Fruit fly (Drosophila melanogaster) whole organism, prepupa: ENCODE measurements around the gene CG17637.

Experiments used
- CG10631 ChIP-seq: fragments of 200-800 bp; sonication (Bioruptor generic); optimal IDR thresholded peaks from 2 replicates; lab custom pipeline; 2016; ENCODE audit warnings: missing biosample characterization, missing genetic modification characterization
- CG11762 ChIP-seq: fragments of 200-800 bp; sonication (Bioruptor generic); optimal IDR thresholded peaks from 3 replicates; lab custom pipeline; 2016; ENCODE audit warnings: missing biosample characterization, missing genetic modification characterization; ENCODE audit not compliant: insufficient read depth
- CG11902 ChIP-seq: fragments of 200-800 bp; sonication (Bioruptor generic); optimal IDR thresholded peaks from 3 replicates; lab custom pipeline; 2016; ENCODE audit warnings: missing biosample characterization, missing genetic modification characterization
- CG15336 ChIP-seq: fragments of 200-800 bp; sonication (Bioruptor generic); IDR thresholded peaks from 2 replicates; pipeline ENCODE4 v1.3.6; 2022; ENCODE audit warnings: missing biosample characterization, missing genetic modification characterization
- CG1621 ChIP-seq: fragments of 200-800 bp; sonication (Bioruptor generic); optimal IDR thresholded peaks from 3 replicates; lab custom pipeline; 2018; ENCODE audit warnings: missing biosample characterization, mild to moderate bottlenecking, missing genetic modification characterization
- CG32006 ChIP-seq: fragments of 200-800 bp; sonication (Bioruptor generic); optimal IDR thresholded peaks from 3 replicates; lab custom pipeline; 2017; ENCODE audit warnings: missing biosample characterization, mild to moderate bottlenecking, missing genetic modification characterization
- CG4318 ChIP-seq: fragments of 200-800 bp; sonication (Bioruptor generic); optimal IDR thresholded peaks from 3 replicates; lab custom pipeline; 2017; ENCODE audit warnings: missing biosample characterization, mild to moderate bottlenecking, missing genetic modification characterization
- CG6163 ChIP-seq: fragments of 200-800 bp; sonication (Bioruptor generic); IDR thresholded peaks from 3 replicates; pipeline ENCODE4 v1.3.6; 2022; ENCODE audit warnings: missing biosample characterization, missing genetic modification characterization
- CG6276 ChIP-seq: fragments of 200-800 bp; sonication (Bioruptor generic); optimal IDR thresholded peaks from 2 replicates; lab custom pipeline; 2017; ENCODE audit warnings: missing biosample characterization, mild to moderate bottlenecking, missing genetic modification characterization
- CG6854 ChIP-seq: fragments of 200-800 bp; sonication (Bioruptor generic); optimal IDR thresholded peaks from 2 replicates; lab custom pipeline; 2017; ENCODE audit warnings: missing biosample characterization, mild to moderate bottlenecking, missing genetic modification characterization
- CG7368 ChIP-seq: fragments of 200-800 bp; sonication (Bioruptor generic); optimal IDR thresholded peaks from 3 replicates; lab custom pipeline; 2016; ENCODE audit warnings: missing biosample characterization, missing genetic modification characterization
- CG8632 ChIP-seq: fragments of 200-800 bp; sonication (Bioruptor generic); optimal IDR thresholded peaks from 3 replicates; lab custom pipeline; 2016; ENCODE audit warnings: missing biosample characterization, missing genetic modification characterization
- Eip78C ChIP-seq: fragments of 200-800 bp; sonication (Bioruptor generic); peaks from one replicate; lab custom pipeline; 2016; ENCODE audit warnings: missing biosample characterization, missing genetic modification characterization
- Eip93F ChIP-seq: fragments of 200-800 bp; sonication (Bioruptor generic); optimal IDR thresholded peaks from 2 replicates; lab custom pipeline; 2016; ENCODE audit warnings: missing biosample characterization, mild to moderate bottlenecking, missing genetic modification characterization
- Ets21C ChIP-seq: fragments of 200-800 bp; sonication (Bioruptor generic); optimal IDR thresholded peaks from 3 replicates; lab custom pipeline; 2016; ENCODE audit warnings: missing biosample characterization, missing genetic modification characterization
- Ets96B ChIP-seq: fragments of 200-800 bp; optimal IDR thresholded peaks from 2 replicates; lab custom pipeline; 2019; ENCODE audit warnings: missing biosample characterization, mild to moderate bottlenecking, missing genetic modification characterization, moderate library complexity
- Gug ChIP-seq: fragments of 200-800 bp; sonication (Bioruptor generic); IDR thresholded peaks from 2 replicates; pipeline ENCODE4 v1.3.6; 2022; ENCODE audit warnings: missing biosample characterization, missing genetic modification characterization
- Lpt ChIP-seq: fragments of 200-800 bp; sonication (Bioruptor generic); optimal IDR thresholded peaks from 3 replicates; lab custom pipeline; 2016; ENCODE audit warnings: missing biosample characterization, missing genetic modification characterization
- Met ChIP-seq: fragments of 200-800 bp; sonication (Bioruptor generic); optimal IDR thresholded peaks from 3 replicates; lab custom pipeline; 2016; ENCODE audit warnings: missing biosample characterization, missing genetic modification characterization
- Smox ChIP-seq: fragments of 200-800 bp; sonication (Bioruptor generic); optimal IDR thresholded peaks from 3 replicates; lab custom pipeline; 2016; ENCODE audit warnings: missing biosample characterization, missing genetic modification characterization
- Sox102F ChIP-seq: fragments of 200-800 bp; sonication (Bioruptor generic); optimal IDR thresholded peaks from 2 replicates; lab custom pipeline; 2016; ENCODE audit warnings: missing biosample characterization, mild to moderate bottlenecking, missing genetic modification characterization
- Sox14 ChIP-seq: fragments of 200-800 bp; sonication (Bioruptor generic); optimal IDR thresholded peaks from 3 replicates; lab custom pipeline; 2016; ENCODE audit warnings: missing biosample characterization, missing genetic modification characterization
- achi ChIP-seq: fragments of 200-800 bp; sonication (Bioruptor generic); optimal IDR thresholded peaks from 3 replicates; lab custom pipeline; 2016; ENCODE audit warnings: missing biosample characterization, missing genetic modification characterization
- acj6 ChIP-seq: fragments of 200-800 bp; sonication (Bioruptor generic); optimal IDR thresholded peaks from 3 replicates; lab custom pipeline; 2016; ENCODE audit warnings: missing biosample characterization, missing genetic modification characterization
- cyc ChIP-seq: fragments of 200-800 bp; sonication (Bioruptor generic); optimal IDR thresholded peaks from 3 replicates; lab custom pipeline; 2016; ENCODE audit warnings: missing biosample characterization, missing genetic modification characterization
- dac ChIP-seq: fragments of 200-800 bp; sonication (Bioruptor generic); optimal IDR thresholded peaks from 2 replicates; lab custom pipeline; 2017; ENCODE audit warnings: missing biosample characterization, mild to moderate bottlenecking, missing genetic modification characterization
- dsx ChIP-seq: fragments of 200-800 bp; optimal IDR thresholded peaks from 3 replicates; lab custom pipeline; 2019; ENCODE audit warnings: missing biosample characterization, mild to moderate bottlenecking, missing genetic modification characterization, moderate library complexity; ENCODE audit not compliant: poor library complexity, severe bottlenecking
- eg ChIP-seq: fragments of 200-800 bp; sonication (Bioruptor generic); IDR thresholded peaks from 3 replicates; pipeline ENCODE4 v1.3.6; 2022; ENCODE audit warnings: missing biosample characterization, missing genetic modification characterization
- esn ChIP-seq: fragments of 200-800 bp; sonication (Bioruptor generic); optimal IDR thresholded peaks from 2 replicates; lab custom pipeline; 2016; ENCODE audit warnings: missing biosample characterization, mild to moderate bottlenecking, missing genetic modification characterization, moderate library complexity
- fd59A ChIP-seq: fragments of 200-800 bp; sonication (Bioruptor generic); optimal IDR thresholded peaks from 2 replicates; lab custom pipeline; 2017; ENCODE audit warnings: missing biosample characterization, mild to moderate bottlenecking, missing genetic modification characterization, missing genetic modification reagents
- fd85E ChIP-seq: fragments of 200-800 bp; sonication (Bioruptor generic); optimal IDR thresholded peaks from 3 replicates; lab custom pipeline; 2016; ENCODE audit warnings: missing biosample characterization, missing genetic modification characterization
- fkh ChIP-seq: fragments of 200-800 bp; sonication (Bioruptor generic); optimal IDR thresholded peaks from 3 replicates; lab custom pipeline; 2017; ENCODE audit warnings: missing biosample characterization, mild to moderate bottlenecking, missing genetic modification characterization, moderate library complexity
- pdm3 ChIP-seq: fragments of 200-800 bp; sonication (Bioruptor generic); optimal IDR thresholded peaks from 3 replicates; lab custom pipeline; 2016; ENCODE audit warnings: missing biosample characterization, missing genetic modification characterization
- salr ChIP-seq, 2 experiments: fragments of 200-800 bp; sonication (Bioruptor generic); optimal IDR thresholded peaks; 3 replicates each; lab custom pipeline; 2016 to 2018; ENCODE audit warnings: missing biosample characterization in 2 of 2, missing genetic modification characterization in 2 of 2, mild to moderate bottlenecking in 1 of 2
- spab ChIP-seq: fragments of 200-800 bp; sonication (Bioruptor generic); optimal IDR thresholded peaks from 2 replicates; lab custom pipeline; 2017; ENCODE audit warnings: missing biosample characterization, mild to moderate bottlenecking, missing genetic modification characterization, missing genetic modification reagents
- topi ChIP-seq: fragments of 200-800 bp; sonication (Bioruptor generic); optimal IDR thresholded peaks from 3 replicates; lab custom pipeline; 2016; ENCODE audit warnings: missing biosample characterization, missing genetic modification characterization
- vri ChIP-seq: fragments of 200-800 bp; sonication (Bioruptor generic); optimal IDR thresholded peaks from 3 replicates; lab custom pipeline; 2016; ENCODE audit warnings: missing biosample characterization, mild to moderate bottlenecking, missing genetic modification characterization

The CG17637 gene

dm6 chr3L:20536919-20537318 lies 32.9 kb downstream of the CG17637 start:
- TF ChIP-seq Eip78C (GFP tag; lab: Kevin White, UChicago) (peak; percentile 31), spab (GFP tag; lab: Kevin White, UChicago) (no peak), Sox14 (GFP tag; lab: Kevin White, UChicago) (no peak)

dm6 chr3L:20537655-20538300 lies 33.8 kb downstream of the CG17637 start:
- TF ChIP-seq CG32006 (GFP tag; lab: Kevin White, UChicago) (peak; percentile 23), Gug (GFP tag; lab: Robert Waterston, UW) (no peak), pdm3 (GFP tag; lab: Kevin White, UChicago) (peak; percentile 2), CG8632 (GFP tag; lab: Kevin White, UChicago) (no peak), fkh (GFP tag; lab: Kevin White, UChicago) (peak; percentile 74), CG6276 (GFP tag; lab: Kevin White, UChicago) (peak; percentile 0), Met (no peak), salr (GFP tag; optimal IDR thresholded peaks at IDR 0.05; lab: Kevin White, UChicago) (no peak), Eip78C (GFP tag; lab: Kevin White, UChicago) (peak; percentile 75), Ets96B (tag; lab: Kevin White, UChicago) (no peak)

DNA sequence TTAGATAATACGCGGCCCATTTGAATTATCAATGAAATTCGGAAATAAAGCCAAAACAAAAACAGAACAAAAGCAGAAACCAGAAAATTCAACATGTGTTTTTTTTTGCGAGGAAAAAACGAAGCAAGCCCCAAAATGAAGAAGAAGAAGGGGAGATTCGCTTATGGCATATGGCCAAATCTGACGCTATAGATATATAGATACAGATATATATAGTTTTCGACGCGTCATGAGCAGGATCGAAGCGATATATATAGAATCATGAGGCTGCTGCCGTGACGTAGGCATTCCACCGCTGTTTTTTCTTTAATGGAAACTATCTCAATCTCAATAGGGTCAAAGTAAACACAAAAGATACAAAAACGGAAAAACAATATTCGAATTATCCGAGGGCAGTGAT lies 34.5 kb downstream of the CG17637 start:
- TF ChIP-seq acj6 (no peak), Smox (GFP tag; lab: Kevin White, UChicago) (no peak), vri (GFP tag; lab: Kevin White, UChicago) (peak; percentile 29), CG6276 (GFP tag; lab: Kevin White, UChicago) (peak; percentile 15), CG15336 (GFP tag; lab: Robert Waterston, UW) (0 out of 2 replicates have a peak, but pooled peaks have one; percentile 28), spab (GFP tag; lab: Kevin White, UChicago) (no peak), cyc (GFP tag; lab: Kevin White, UChicago) (no peak)
- TF ChIP-seq, all 60 proteins: peak for 3

- peak; percentile 4 for TF ChIP-seq esn (GFP tag; lab: Kevin White, UChicago)
- TF ChIP-seq vri (GFP tag; lab: Kevin White, UChicago), result peak; percentile 100
- no peak for TF ChIP-seq CG1621
- peak; percentile 41 for TF ChIP-seq Eip93F (GFP tag; lab: Kevin White, UChicago)
These were observed 35.4 kb downstream of the CG17637 start for dm6 chr3L:20539116-20539990.

DNA sequence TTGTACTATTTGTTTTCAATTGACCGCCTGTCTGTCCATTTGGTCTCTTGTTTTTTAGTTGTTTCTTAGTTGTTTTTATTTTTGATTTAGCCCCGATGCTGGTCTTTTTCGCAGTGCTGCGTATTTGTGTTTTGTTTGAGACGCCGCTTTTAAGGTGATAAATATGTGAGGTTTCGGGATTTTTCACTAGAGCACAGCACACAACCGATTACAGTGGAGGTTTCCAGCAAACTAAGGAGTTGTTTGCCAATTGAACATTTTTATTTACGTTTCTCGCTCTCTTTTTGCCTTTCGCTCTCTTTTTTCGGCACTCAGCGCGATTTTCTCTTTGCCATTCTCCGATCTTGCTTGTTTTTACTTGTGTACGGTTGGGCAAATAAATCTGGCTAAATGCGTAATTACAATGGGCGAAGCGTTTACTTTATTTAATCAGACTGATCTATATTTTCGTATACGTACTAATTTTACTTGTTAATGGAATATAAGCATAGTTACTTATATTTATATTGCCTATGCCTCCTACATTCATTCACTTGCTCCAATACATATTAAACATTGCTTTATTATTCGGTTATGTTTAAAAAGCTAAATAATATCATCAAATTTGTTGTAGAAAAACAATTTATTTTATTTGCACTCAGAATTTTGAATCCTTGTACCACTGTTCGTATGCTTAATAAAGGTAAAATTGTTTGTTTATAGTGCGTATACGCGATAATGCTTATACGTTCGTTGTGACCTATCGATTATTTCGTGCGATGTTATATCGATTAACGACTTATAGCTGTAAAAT lies 36.4 kb downstream of the CG17637 start, which contains the start of gene Rcd2:
Gene Rcd2 (minus strand): TSS at position 236 of the 793 bp plus-strand sequence.
- peak; percentile 85 for TF ChIP-seq topi (GFP tag; lab: Kevin White, UChicago)
- TF ChIP-seq CG6854 (GFP tag; lab: Kevin White, UChicago), result peak; percentile 6
- no peak for TF ChIP-seq Eip93F (GFP tag; lab: Kevin White, UChicago)
- peak; percentile 55 for TF ChIP-seq CG7368 (GFP tag; lab: Kevin White, UChicago)
- peak; percentile 79 for TF ChIP-seq eg
- peak; percentile 31 for TF ChIP-seq CG11902 (GFP tag; lab: Kevin White, UChicago)
- TF ChIP-seq CG8632 (GFP tag; lab: Kevin White, UChicago), result peak; percentile 85
- TF ChIP-seq dsx (GFP tag; lab: Kevin White, UChicago), result peak; percentile 76
- peak; percentile 77 for TF ChIP-seq Smox (GFP tag; lab: Kevin White, UChicago)
- TF ChIP-seq salr (GFP tag; optimal IDR thresholded peaks at IDR 0.05; lab: Kevin White, UChicago), result peak in 1 of 2 experiments; percentile 56
- TF ChIP-seq CG11762 (GFP tag; lab: Kevin White, UChicago), result peak; percentile 49
- TF ChIP-seq Ets21C (GFP tag; lab: Kevin White, UChicago), result peak; percentile 51
- peak; percentile 65 for TF ChIP-seq CG4318 (GFP tag; lab: Kevin White, UChicago)
- peak; percentile 27 for TF ChIP-seq fd59A
- peak; percentile 87 for TF ChIP-seq Sox102F
- peak; percentile 83 for TF ChIP-seq esn (GFP tag; lab: Kevin White, UChicago)
- peak; percentile 71 for TF ChIP-seq CG10631 (GFP tag; lab: Kevin White, UChicago)
- peak; percentile 79 for TF ChIP-seq acj6
- peak; percentile 94 for TF ChIP-seq fkh (GFP tag; lab: Kevin White, UChicago)
- peak; percentile 74 for TF ChIP-seq CG1621
- peak; percentile 62 for TF ChIP-seq Lpt (GFP tag; lab: Kevin White, UChicago)
- peak; percentile 75; the same call in 2 of the 3 replicates for TF ChIP-seq CG6163 (GFP tag; lab: Robert Waterston, UW)
- no peak for TF ChIP-seq dac (GFP tag; lab: Kevin White, UChicago)
- TF ChIP-seq achi (GFP tag; lab: Kevin White, UChicago), result peak; percentile 85
- TF ChIP-seq fd85E (GFP tag; lab: Kevin White, UChicago), result peak; percentile 64
